Worm (Caenorhabditis elegans) whole organism, young adult: ENCODE measurements around the gene gspd-1.

ENCODE experiments used
- F57A8.1 ChIP-seq: fragments of 200-800 bp; sonication (Bioruptor generic); optimal IDR thresholded peaks from 2 replicates; lab custom pipeline; 2018; ENCODE audit warnings: mild to moderate bottlenecking, missing genetic modification characterization, moderate library complexity, missing compliant biosample characterization
- ama-1 ChIP-seq, 3 experiments: fragments of 150-350 bp in 1 of 3; sonication (generic microtip) in 2 of 3; optimal IDR thresholded peaks; 2 replicates each; lab custom pipeline; 2014 to 2018; ENCODE audit warnings: missing biosample characterization in 2 of 3, missing genetic modification characterization in 2 of 3, missing genetic modification reagents in 2 of 3
- bed-1 ChIP-seq: fragments of 200-800 bp; sonication (Bioruptor generic); IDR thresholded peaks from 2 replicates; pipeline ENCODE4 v1.3.6; 2022; ENCODE audit warnings: missing genetic modification reagents, missing genetic modification characterization, missing compliant biosample characterization
- egl-44 ChIP-seq: fragments of 200-800 bp; sonication (Bioruptor generic); IDR thresholded peaks from 2 replicates; pipeline ENCODE4 v1.3.6; 2022; ENCODE audit warnings: missing genetic modification reagents, missing genetic modification characterization, missing compliant biosample characterization
- let-607 ChIP-seq, 2 experiments: fragments of 200-800 bp in 1 of 2; sonication (Bioruptor generic) in 1 of 2; sonication (generic microtip) in 1 of 2; optimal IDR thresholded peaks; 2 replicates each; lab custom pipeline; 2016 to 2018; ENCODE audit warnings: mild to moderate bottlenecking in 2 of 2, missing compliant biosample characterization in 2 of 2, missing genetic modification characterization in 2 of 2, moderate library complexity in 2 of 2, missing genotype in 1 of 2
- snpc-3.4 ChIP-seq: sonication (generic microtip); optimal IDR thresholded peaks from 2 replicates; lab custom pipeline; 2017; ENCODE audit warnings: missing genetic modification characterization, mild to moderate bottlenecking, missing compliant biosample characterization, antibody characterized with exemption, moderate library complexity, missing genotype, missing genetic modification reagents
- tbp1 ChIP-seq: fragments of 200-800 bp; sonication (Bioruptor generic); optimal IDR thresholded peaks from 2 replicates; lab custom pipeline; 2018; ENCODE audit warnings: mild to moderate bottlenecking, missing genetic modification characterization, missing compliant biosample characterization
- unc-62 ChIP-seq: fragments of 150-350 bp; optimal IDR thresholded peaks from 2 replicates; lab custom pipeline; 2014; ENCODE audit warnings: missing biosample characterization, missing genetic modification reagents, missing genetic modification characterization

ce11 chrIV:11316106-11316505, 1.1 kb upstream of the gspd-1 start:
- TF ChIP-seq F57A8.1 (no peak), unc-62 (GFP tag; lab: Kevin White, UChicago) (no peak), egl-44 (GFP tag; lab: Robert Waterston, UW) (no peak), tbp1 (GFP tag; lab: Kevin White, UChicago) (no peak), snpc-3.4 (tag; lab: Kevin White, UChicago) (no peak), bed-1 (no peak), let-607 (tag; optimal IDR thresholded peaks at IDR 0.05; lab: Kevin White, UChicago) (no peak), ama-1 (optimal IDR thresholded peaks at IDR 0.05; lab: Kevin White, UChicago) (no peak), ama-1 (GFP tag; optimal IDR thresholded peaks at IDR 0.05; lab: Kevin White, UChicago) (no peak)
